Fruit fly (Drosophila melanogaster): ENCODE data around the gene spen.

The spen gene

dm6 chr2L:134563-135382 lies 24.1 kb upstream of the spen start:
- TF ChIP-seq CG12605 (GFP tag; IDR thresholded peaks at IDR 0.05): no peak
- TF ChIP-seq fd96Ca (GFP tag; IDR thresholded peaks at IDR 0.05): peak; percentile 17; the same call in 1 of the 3 replicates
- TF ChIP-seq CG17806 (tag; optimal IDR thresholded peaks at IDR 0.05): no peak
- TF ChIP-seq EcR (GFP tag; optimal IDR thresholded peaks at IDR 0.05): peak; percentile 56
- no peak for TF ChIP-seq Pif1B (GFP tag; optimal IDR thresholded peaks at IDR 0.05)
- TF ChIP-seq Ets98B (GFP tag; IDR thresholded peaks at IDR 0.05): 0 out of 2 replicates have a peak, but pooled peaks have one; percentile 33
- no peak for TF ChIP-seq CG9948 (tag; optimal IDR thresholded peaks at IDR 0.05)

DNA sequence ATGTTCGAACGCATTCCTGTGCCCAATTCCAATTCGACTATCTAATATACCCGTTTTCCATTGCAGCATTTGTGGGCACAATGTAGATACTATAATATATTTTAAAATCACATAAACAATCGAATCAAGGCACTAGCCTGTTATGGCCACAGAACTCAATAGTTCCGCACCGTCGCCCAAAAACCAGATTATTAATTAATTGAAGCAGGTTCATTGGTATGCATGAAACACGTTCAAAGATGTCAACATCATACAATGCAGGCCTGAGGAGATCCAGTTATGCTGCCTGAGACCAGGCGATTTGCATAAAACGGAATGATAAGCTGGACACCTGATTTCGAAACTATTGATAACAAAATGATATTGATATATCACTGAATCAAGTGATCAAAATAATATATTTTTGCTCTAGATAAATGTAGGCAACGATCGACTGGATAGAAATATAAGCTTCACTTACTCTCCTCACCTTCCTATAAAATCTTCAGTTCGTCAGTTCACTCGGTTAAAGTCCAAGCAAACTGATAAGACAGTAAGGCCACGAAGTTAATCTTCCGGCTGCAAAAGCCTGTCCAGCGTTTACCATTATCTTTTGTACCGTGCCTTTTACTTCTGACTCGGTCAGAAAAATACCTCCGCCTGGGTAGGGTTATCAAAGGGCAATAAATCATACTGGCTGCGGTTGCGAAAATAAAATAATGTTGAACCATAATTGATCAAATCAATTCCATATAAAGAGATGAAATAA lies 23.3 kb upstream of the spen start:
- TF ChIP-seq CG15710 (tag; optimal IDR thresholded peaks at IDR 0.05) (no peak), Snoo (tag; optimal IDR thresholded peaks at IDR 0.05) (no peak), gl (tag; optimal IDR thresholded peaks at IDR 0.05) (peak; percentile 17), EcR (GFP tag; optimal IDR thresholded peaks at IDR 0.05) (peak; percentile 41), Pif1A (GFP tag; optimal IDR thresholded peaks at IDR 0.05) (peak; percentile 25), CG34367 (tag; optimal IDR thresholded peaks at IDR 0.05) (peak; percentile 3)

DNA sequence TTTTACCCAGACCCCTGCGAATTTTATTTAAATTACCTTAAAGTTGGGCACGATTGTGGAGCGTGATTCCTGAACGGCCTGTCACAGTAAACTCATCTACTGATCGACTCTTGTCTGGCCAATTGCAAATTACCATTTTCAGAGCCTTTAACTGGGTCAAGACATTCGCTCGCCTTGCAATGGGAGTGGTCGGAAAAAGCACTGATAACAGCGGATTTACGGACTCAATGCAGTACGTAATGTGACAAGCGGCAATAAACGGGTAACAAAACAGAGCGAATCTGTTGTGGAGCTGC lies 22.8 kb upstream of the spen start:
- no peak for TF ChIP-seq CG13204 (GFP tag; optimal IDR thresholded peaks at IDR 0.05)
- no peak for TF ChIP-seq Pif1B (GFP tag; optimal IDR thresholded peaks at IDR 0.05)
- TF ChIP-seq fd96Ca (GFP tag; IDR thresholded peaks at IDR 0.05): no peak
- TF ChIP-seq CG14655 (GFP tag; optimal IDR thresholded peaks at IDR 0.05): no peak
- no peak for TF ChIP-seq D1 (tag; optimal IDR thresholded peaks at IDR 0.05)

DNA sequence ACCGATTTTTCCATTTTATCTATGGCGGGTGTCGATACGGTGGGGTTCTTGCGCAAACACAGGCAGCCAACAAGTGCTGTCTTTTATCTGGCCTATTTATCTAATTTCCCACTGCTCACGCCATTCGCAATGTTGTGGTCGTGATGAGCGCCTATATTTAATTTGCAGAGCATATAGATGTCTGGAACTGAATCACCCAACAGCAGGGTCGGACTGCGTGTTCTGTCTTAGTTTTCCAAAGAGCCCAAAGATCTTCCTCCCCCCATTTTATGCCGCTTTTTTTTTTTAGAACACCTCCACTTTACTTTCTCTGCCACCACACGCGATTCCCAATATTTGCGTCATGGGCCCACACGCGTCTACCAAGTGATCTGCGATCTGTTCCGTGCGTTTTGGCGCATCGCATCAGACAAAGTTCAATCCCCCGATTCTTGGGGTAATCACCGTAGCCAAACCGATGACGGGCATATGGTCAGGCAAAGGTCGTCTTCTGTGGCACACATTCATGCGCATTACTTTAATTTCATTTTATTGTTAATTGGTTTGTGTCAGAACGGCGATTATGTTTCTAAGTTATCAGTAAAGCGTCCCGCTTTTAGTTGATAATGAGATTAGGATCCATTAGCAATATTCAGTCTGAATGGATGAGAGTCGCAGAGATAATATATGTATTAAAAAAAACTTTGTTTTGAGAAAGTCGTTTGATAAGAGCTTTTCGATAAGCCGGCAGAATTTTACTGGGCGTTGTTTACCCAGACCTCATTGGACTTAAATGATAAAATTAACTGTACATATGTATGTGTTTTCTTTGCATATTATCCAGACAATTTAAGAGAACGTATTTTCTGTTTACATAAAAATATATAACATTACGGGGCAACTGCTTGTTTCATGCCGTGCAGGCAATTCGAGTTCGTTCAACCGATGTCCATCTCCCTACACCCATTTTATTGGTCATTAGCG lies 21.8 kb upstream of the spen start:
- no peak for TF ChIP-seq CG8301 (tag; optimal IDR thresholded peaks at IDR 0.05)
- TF ChIP-seq Snoo (tag; optimal IDR thresholded peaks at IDR 0.05): peak; percentile 40
- peak; percentile 14 for TF ChIP-seq EcR (GFP tag; optimal IDR thresholded peaks at IDR 0.05)

DNA sequence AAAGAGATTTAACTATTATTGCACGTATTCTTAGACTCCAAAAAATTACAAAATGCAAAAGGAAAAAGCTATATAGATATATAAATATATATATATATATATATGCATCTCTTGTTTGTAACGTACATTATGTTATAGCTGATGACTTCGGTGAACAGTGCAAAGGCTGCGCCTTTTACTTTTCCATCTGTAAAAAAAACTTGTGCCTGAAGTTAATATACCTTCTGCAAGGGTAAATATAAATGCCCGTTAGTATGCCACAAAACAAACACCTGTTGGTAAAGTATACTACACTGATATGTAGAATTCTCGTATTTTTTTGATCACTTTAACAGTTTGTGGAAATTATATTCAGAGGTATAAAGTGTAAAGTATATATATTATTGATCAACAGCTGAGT lies 20.8 kb upstream of the spen start:
- TF ChIP-seq Pif1A (GFP tag; optimal IDR thresholded peaks at IDR 0.05) (no peak), D1 (tag; optimal IDR thresholded peaks at IDR 0.05) (no peak), gl (tag; optimal IDR thresholded peaks at IDR 0.05) (no peak), Pif1B (GFP tag; optimal IDR thresholded peaks at IDR 0.05) (no peak), CG8301 (tag; optimal IDR thresholded peaks at IDR 0.05) (no peak), Snoo (tag; optimal IDR thresholded peaks at IDR 0.05) (no peak)

DNA sequence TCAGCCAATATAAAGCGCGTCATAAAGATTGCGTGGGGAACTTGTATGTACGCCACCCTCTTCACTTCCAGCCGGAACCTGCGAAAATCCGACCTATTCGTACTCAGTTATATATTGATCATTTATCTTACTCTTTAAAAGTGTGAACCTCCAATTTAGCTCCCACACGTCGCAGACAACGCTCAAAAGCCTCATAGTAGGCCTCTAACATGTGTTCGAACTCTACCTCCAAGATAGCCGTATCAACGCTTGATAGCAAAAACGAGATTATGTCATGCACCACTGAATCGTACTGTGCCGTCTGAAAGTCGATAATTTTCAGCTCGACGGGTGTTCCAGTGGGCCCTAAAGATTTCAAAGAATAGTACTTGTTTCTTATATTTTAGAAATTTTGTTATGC lies 19.2 kb upstream of the spen start:
- no peak for TF ChIP-seq Snoo (tag; optimal IDR thresholded peaks at IDR 0.05)
- TF ChIP-seq CG32121 (GFP tag; IDR thresholded peaks at IDR 0.05): no peak
- no peak for TF ChIP-seq Pif1B (GFP tag; optimal IDR thresholded peaks at IDR 0.05)
- TF ChIP-seq CG17806 (tag; optimal IDR thresholded peaks at IDR 0.05): no peak
- TF ChIP-seq gl (tag; optimal IDR thresholded peaks at IDR 0.05): no peak
- TF ChIP-seq CG15710 (tag; optimal IDR thresholded peaks at IDR 0.05): no peak
- TF ChIP-seq Pif1A (GFP tag; optimal IDR thresholded peaks at IDR 0.05): no peak
- TF ChIP-seq EcR (GFP tag; optimal IDR thresholded peaks at IDR 0.05): no peak
- TF ChIP-seq CG4496 (GFP tag; IDR thresholded peaks at IDR 0.05): no peak

DNA sequence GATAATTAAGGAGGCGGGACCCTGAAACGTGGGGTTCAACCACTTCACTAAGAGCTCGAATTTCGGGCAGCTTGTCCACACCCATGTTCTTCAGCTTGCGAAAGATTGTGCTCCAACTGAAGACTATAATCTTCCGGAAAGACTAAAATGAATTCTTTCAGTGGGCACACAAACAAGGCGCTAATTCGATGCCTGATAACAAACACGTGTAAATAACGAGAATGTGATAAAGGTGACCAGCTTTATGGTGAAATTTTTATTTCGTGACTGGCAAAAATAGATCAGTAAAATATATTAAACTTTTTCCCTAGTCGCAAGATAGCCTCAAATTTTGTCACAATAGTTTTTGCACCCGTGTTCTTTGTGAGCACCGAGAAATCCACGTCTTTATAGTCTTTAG lies 18.0 kb upstream of the spen start, which contains the start of the genes CG31975 and ovm:
CG31975 (minus strand) TSS at position 144 of the 400 bp plus-strand sequence.
ovm (minus strand) TSS at position 144 of the 400 bp plus-strand sequence.
- TF ChIP-seq Ets98B (GFP tag; IDR thresholded peaks at IDR 0.05) (no peak), CG14655 (GFP tag; optimal IDR thresholded peaks at IDR 0.05) (no peak), CG34367 (tag; optimal IDR thresholded peaks at IDR 0.05) (no peak), fd96Ca (GFP tag; IDR thresholded peaks at IDR 0.05) (no peak)

- TF ChIP-seq CG17806 (tag; optimal IDR thresholded peaks at IDR 0.05): no peak
- TF ChIP-seq EcR (GFP tag; optimal IDR thresholded peaks at IDR 0.05): peak; percentile 7
- no peak for TF ChIP-seq Snoo (tag; optimal IDR thresholded peaks at IDR 0.05)
- TF ChIP-seq CG8159 (tag; optimal IDR thresholded peaks at IDR 0.05): no peak
- TF ChIP-seq Ets98B (GFP tag; IDR thresholded peaks at IDR 0.05): peak; percentile 6; the same call in 1 of the 2 replicates
- no peak for TF ChIP-seq CG13204 (GFP tag; optimal IDR thresholded peaks at IDR 0.05)
- TF ChIP-seq gl (tag; optimal IDR thresholded peaks at IDR 0.05): no peak
Measured at dm6 chr2L:143088-143487, 15.7 kb upstream of the spen start, which contains the start of the genes CG31974 and CG11454. Gene CG31974, minus strand, starts transcription at chr2L:143091. Gene CG11454, plus strand, starts transcription at chr2L:143323.
